Worm (Caenorhabditis elegans): ENCODE measurements around the gene acr-14.

ce11 chrII:8216433-8216832, 39.4 kb upstream of the acr-14 start, which contains the start of gene M110.3:
- TF ChIP-seq nhr-237 (tag; optimal IDR thresholded peaks at IDR 0.05) (no peak), aly-2 (tag; optimal IDR thresholded peaks at IDR 0.05) (no peak)
